Fruit fly (Drosophila melanogaster) whole organism, wandering third instar larva: ENCODE data around the gene Exn.

Source experiments
- CG32264 ChIP-seq: fragments of 200-800 bp; sonication (Bioruptor generic); optimal IDR thresholded peaks from 2 replicates; lab custom pipeline; 2016; ENCODE audit warnings: missing biosample characterization, missing genetic modification characterization
- GATAd ChIP-seq: sonication (Bioruptor generic); optimal IDR thresholded peaks from 2 replicates; lab custom pipeline; 2016; ENCODE audit warnings: missing biosample characterization, missing genetic modification characterization
- Hr78 ChIP-seq: fragments of >200 bp; optimal IDR thresholded peaks from 2 replicates; lab custom pipeline; 2017; ENCODE audit warnings: missing biosample characterization, missing genetic modification characterization
- br ChIP-seq: fragments of 200-800 bp; sonication (Bioruptor generic); optimal IDR thresholded peaks from 2 replicates; lab custom pipeline; 2016; ENCODE audit warnings: missing biosample characterization, missing genetic modification characterization
- dmrt93B ChIP-seq: fragments of 200-800 bp; sonication (Bioruptor generic); optimal IDR thresholded peaks from 2 replicates; lab custom pipeline; 2018; ENCODE audit warnings: missing biosample characterization, mild to moderate bottlenecking, missing genetic modification characterization
- fru ChIP-seq: fragments of 200-800 bp; sonication (Bioruptor generic); optimal IDR thresholded peaks from 3 replicates; lab custom pipeline; 2016; ENCODE audit warnings: missing biosample characterization, mild to moderate bottlenecking, missing genetic modification characterization
- h ChIP-seq: fragments of 200-800 bp; sonication (Bioruptor generic); optimal IDR thresholded peaks from 3 replicates; lab custom pipeline; 2016; ENCODE audit warnings: missing biosample characterization, mild to moderate bottlenecking, missing genetic modification characterization
- psq ChIP-seq: fragments of 200-800 bp; sonication (Bioruptor generic); optimal IDR thresholded peaks from 3 replicates; lab custom pipeline; 2017; ENCODE audit warnings: missing biosample characterization, mild to moderate bottlenecking, missing genetic modification characterization, moderate library complexity
- rgr ChIP-seq: fragments of 200-800 bp; sonication (Bioruptor generic); optimal IDR thresholded peaks from 3 replicates; lab custom pipeline; 2016; ENCODE audit warnings: missing biosample characterization, mild to moderate bottlenecking, missing genetic modification characterization
- tai ChIP-seq: sonication (Bioruptor generic); optimal IDR thresholded peaks from 2 replicates; lab custom pipeline; 2016; ENCODE audit warnings: missing biosample characterization, missing genetic modification characterization

dm6 chr3L:16987347-16987746, 17.5 kb downstream of the Exn start:
- TF ChIP-seq br (GFP tag; lab: Kevin White, UChicago) (no peak), Hr78 (GFP tag; lab: Kevin White, UChicago) (no peak), fru (GFP tag; lab: Kevin White, UChicago) (no peak), dmrt93B (GFP tag; lab: Kevin White, UChicago) (no peak), rgr (GFP tag; lab: Kevin White, UChicago) (no peak), GATAd (GFP tag; lab: Kevin White, UChicago) (no peak), CG32264 (GFP tag; lab: Kevin White, UChicago) (no peak), tai (GFP tag; lab: Kevin White, UChicago) (no peak), psq (GFP tag; lab: Kevin White, UChicago) (no peak), h (no peak)
